Comparison of ENCODE assay signal across 4 fruit fly cellular contexts in genomic region chrX:900725-901345, dm6.
TF ChIP-seq lines count a peak whose summit lies in the region.

No protein-coding gene starts in this region.

TF ChIP-seq in whole organism, adult, 20 proteins besides CTCF, POLR2A, EP300 and RAD21 (continued from another document):
- peak; percentile 92 for TF ChIP-seq Hr96 (GFP tag; optimal IDR thresholded peaks at IDR 0.05; lab: Kevin White, UChicago)
- peak; percentile 36 for TF ChIP-seq ovo (GFP tag; optimal IDR thresholded peaks at IDR 0.05; lab: Kevin White, UChicago)

TF ChIP-seq in whole organism, embryonic, 481 proteins besides CTCF, POLR2A, EP300 and RAD21 (continued from another document and continues in another):
- TF ChIP-seq Dek (tag; optimal IDR thresholded peaks at IDR 0.05; lab: Kevin White, UChicago) (peak; percentile 62), zfh2 (GFP tag; optimal IDR thresholded peaks at IDR 0.05; lab: Kevin White, UChicago) (peak; percentile 70), vvl (GFP tag; IDR thresholded peaks at IDR 0.05; lab: Robert Waterston, UW) (peak; percentile 89), D (optimal IDR thresholded peaks at IDR 0.05; lab: Kevin White, UChicago) (no peak), D (GFP tag; optimal IDR thresholded peaks at IDR 0.05; lab: Kevin White, UChicago) (peak; percentile 51), sna (GFP tag; IDR thresholded peaks at IDR 0.05; lab: Robert Waterston, UW; ENCODE audit: partially characterized antibody) (no peak), Hr78 (GFP tag; optimal IDR thresholded peaks at IDR 0.05; lab: Kevin White, UChicago) (peak in 1 of 2 experiments; percentile 22), CG12942 (GFP tag; optimal IDR thresholded peaks at IDR 0.05; lab: Kevin White, UChicago) (peak; percentile 76), Nf-YC (tag; optimal IDR thresholded peaks at IDR 0.05; lab: Kevin White, UChicago) (peak; percentile 60), Optix (GFP tag; IDR thresholded peaks at IDR 0.05; lab: Robert Waterston, UW) (peak; percentile 74; the same call in 2 of the 3 replicates), NK7.1 (GFP tag; optimal IDR thresholded peaks at IDR 0.05; lab: Kevin White, UChicago) (peak; percentile 55), CG33213 (GFP tag; optimal IDR thresholded peaks at IDR 0.05; lab: Kevin White, UChicago) (peak; percentile 36), CG10979 (tag; optimal IDR thresholded peaks at IDR 0.05; lab: Kevin White, UChicago) (peak; percentile 73), corto (GFP tag; optimal IDR thresholded peaks at IDR 0.05; lab: Kevin White, UChicago) (peak; percentile 59), cwo (GFP tag; optimal IDR thresholded peaks at IDR 0.05; lab: Kevin White, UChicago) (peak; percentile 69), CG4707 (GFP tag; optimal IDR thresholded peaks at IDR 0.05; lab: Kevin White, UChicago) (peak; percentile 54), BEAF-32 (GFP tag; optimal IDR thresholded peaks at IDR 0.05; lab: Kevin White, UChicago) (no peak), ham (GFP tag; IDR thresholded peaks at IDR 0.05; lab: Robert Waterston, UW) (no peak), gsb-n (tag; optimal IDR thresholded peaks at IDR 0.05; lab: Kevin White, UChicago) (peak; percentile 56), CG12236 (GFP tag; optimal IDR thresholded peaks at IDR 0.05; lab: Kevin White, UChicago) (peak; percentile 61), CG31224 (GFP tag; IDR thresholded peaks at IDR 0.05; lab: Robert Waterston, UW) (peak; percentile 70), tx (GFP tag; optimal IDR thresholded peaks at IDR 0.05; lab: Kevin White, UChicago) (peak; percentile 56), CG3281 (GFP tag; optimal IDR thresholded peaks at IDR 0.05; lab: Kevin White, UChicago) (peak; percentile 74), Hmr (GFP tag; optimal IDR thresholded peaks at IDR 0.05; lab: Kevin White, UChicago) (peak; percentile 82), Bdp1 (GFP tag; optimal IDR thresholded peaks at IDR 0.05; lab: Kevin White, UChicago) (peak; percentile 60), CG2202 (tag; optimal IDR thresholded peaks at IDR 0.05; lab: Kevin White, UChicago) (peak; percentile 44), Sin3A (optimal IDR thresholded peaks at IDR 0.05; lab: Kevin White, UChicago) (no peak), CG1603 (tag; optimal IDR thresholded peaks at IDR 0.05; lab: Kevin White, UChicago) (peak; percentile 93), CG1529 (GFP tag; optimal IDR thresholded peaks at IDR 0.05; lab: Kevin White, UChicago) (peak; percentile 50), CG34224 (GFP tag; IDR thresholded peaks at IDR 0.05; lab: Robert Waterston, UW; ENCODE audit: partially characterized antibody) (no peak), ash1 (GFP tag; optimal IDR thresholded peaks at IDR 0.05; lab: Kevin White, UChicago) (no peak), Dip3 (GFP tag; optimal IDR thresholded peaks at IDR 0.05; lab: Kevin White, UChicago) (peak; percentile 62), Oli (tag; optimal IDR thresholded peaks at IDR 0.05; lab: Kevin White, UChicago) (peak; percentile 84), CG14710 (tag; optimal IDR thresholded peaks at IDR 0.05; lab: Kevin White, UChicago) (peak; percentile 57), lov (optimal IDR thresholded peaks at IDR 0.05; lab: Kevin White, UChicago) (no peak), lov (GFP tag; IDR thresholded peaks at IDR 0.05; lab: Robert Waterston, UW) (no peak), fd102C (GFP tag; optimal IDR thresholded peaks at IDR 0.05; lab: Kevin White, UChicago) (peak; percentile 17), CG7271 (tag; optimal IDR thresholded peaks at IDR 0.05; lab: Kevin White, UChicago) (no peak), sc (optimal IDR thresholded peaks at IDR 0.05; lab: Kevin White, UChicago) (no peak), sc (GFP tag; optimal IDR thresholded peaks at IDR 0.05; lab: Kevin White, UChicago) (peak; percentile 27), CG4730 (GFP tag; IDR thresholded peaks at IDR 0.05; lab: Robert Waterston, UW) (peak; percentile 54; the same call in 1 of the 2 replicates), CG4328 (GFP tag; optimal IDR thresholded peaks at IDR 0.05; lab: Kevin White, UChicago) (peak; percentile 37), CG9437 (GFP tag; optimal IDR thresholded peaks at IDR 0.05; lab: Kevin White, UChicago) (peak; percentile 45)

TF ChIP-seq in whole organism, prepupa, 60 proteins besides CTCF, POLR2A, EP300 and RAD21 (continued from another document):
- TF ChIP-seq spab (GFP tag; optimal IDR thresholded peaks at IDR 0.05; lab: Kevin White, UChicago) = peak; percentile 83
- TF ChIP-seq CG3919 (GFP tag; optimal IDR thresholded peaks at IDR 0.05; lab: Kevin White, UChicago) = peak; percentile 92
- TF ChIP-seq lz (GFP tag; optimal IDR thresholded peaks at IDR 0.05; lab: Kevin White, UChicago) = peak; percentile 95
- TF ChIP-seq Hr39 (GFP tag; optimal IDR thresholded peaks at IDR 0.05; lab: Kevin White, UChicago) = peak; percentile 95
- TF ChIP-seq CG6854 (GFP tag; optimal IDR thresholded peaks at IDR 0.05; lab: Kevin White, UChicago) = peak; percentile 71
- peak; percentile 88 for TF ChIP-seq CG8632 (GFP tag; optimal IDR thresholded peaks at IDR 0.05; lab: Kevin White, UChicago)
- peak; percentile 93 for TF ChIP-seq CG32006 (GFP tag; optimal IDR thresholded peaks at IDR 0.05; lab: Kevin White, UChicago)
- TF ChIP-seq CG1621 (tag; optimal IDR thresholded peaks at IDR 0.05; lab: Kevin White, UChicago) = peak; percentile 91
- peak; percentile 85 for TF ChIP-seq CG3032 (tag; optimal IDR thresholded peaks at IDR 0.05; lab: Kevin White, UChicago)
- peak; percentile 91 for TF ChIP-seq achi (GFP tag; optimal IDR thresholded peaks at IDR 0.05; lab: Kevin White, UChicago)
- TF ChIP-seq Sox14 (GFP tag; optimal IDR thresholded peaks at IDR 0.05; lab: Kevin White, UChicago) = peak; percentile 95
- TF ChIP-seq CG4318 (GFP tag; optimal IDR thresholded peaks at IDR 0.05; lab: Kevin White, UChicago) = peak; percentile 87
- TF ChIP-seq CG10669 (GFP tag; optimal IDR thresholded peaks at IDR 0.05; lab: Kevin White, UChicago) = peak; percentile 92
- peak; percentile 77 for TF ChIP-seq CG9139 (GFP tag; optimal IDR thresholded peaks at IDR 0.05; lab: Kevin White, UChicago)
- peak; percentile 92 for TF ChIP-seq CG8119 (GFP tag; IDR thresholded peaks at IDR 0.05; lab: Robert Waterston, UW)
- TF ChIP-seq dsx (GFP tag; optimal IDR thresholded peaks at IDR 0.05; lab: Kevin White, UChicago; ENCODE audit: poor library complexity, severe bottlenecking) = peak; percentile 85
- peak; percentile 95 for TF ChIP-seq Sox102F (GFP tag; optimal IDR thresholded peaks at IDR 0.05; lab: Kevin White, UChicago)
- peak; percentile 88 for TF ChIP-seq CG8319 (GFP tag; optimal IDR thresholded peaks at IDR 0.05; lab: Kevin White, UChicago)
- TF ChIP-seq Smox (GFP tag; optimal IDR thresholded peaks at IDR 0.05; lab: Kevin White, UChicago) = peak; percentile 92
- TF ChIP-seq Ets21C (GFP tag; optimal IDR thresholded peaks at IDR 0.05; lab: Kevin White, UChicago) = peak; percentile 91
- TF ChIP-seq CG6808 (GFP tag; optimal IDR thresholded peaks at IDR 0.05; lab: Kevin White, UChicago) = peak; percentile 83
- no peak for TF ChIP-seq fkh (GFP tag; optimal IDR thresholded peaks at IDR 0.05; lab: Kevin White, UChicago)
- TF ChIP-seq topi (GFP tag; optimal IDR thresholded peaks at IDR 0.05; lab: Kevin White, UChicago) = peak; percentile 95
- peak; percentile 92 for TF ChIP-seq CG6276 (GFP tag; optimal IDR thresholded peaks at IDR 0.05; lab: Kevin White, UChicago)
- TF ChIP-seq CG6792 (GFP tag; optimal IDR thresholded peaks at IDR 0.05; lab: Kevin White, UChicago) = peak; percentile 93
- peak; percentile 94 for TF ChIP-seq acj6 (GFP tag; optimal IDR thresholded peaks at IDR 0.05; lab: Kevin White, UChicago)
- peak; percentile 84 for TF ChIP-seq CG34406 (GFP tag; optimal IDR thresholded peaks at IDR 0.05; lab: Kevin White, UChicago)
- TF ChIP-seq eg (GFP tag; IDR thresholded peaks at IDR 0.05; lab: Robert Waterston, UW) = peak; percentile 96
- TF ChIP-seq Hr38 (GFP tag; optimal IDR thresholded peaks at IDR 0.05; lab: Kevin White, UChicago) = no peak
- peak; percentile 82 for TF ChIP-seq CG16779 (tag; optimal IDR thresholded peaks at IDR 0.05; lab: Kevin White, UChicago)
- TF ChIP-seq Lpt (GFP tag; optimal IDR thresholded peaks at IDR 0.05; lab: Kevin White, UChicago) = peak; percentile 91
- peak; percentile 89 for TF ChIP-seq CG11294 (GFP tag; IDR thresholded peaks at IDR 0.05; lab: Robert Waterston, UW)
- TF ChIP-seq net (GFP tag; optimal IDR thresholded peaks at IDR 0.05; lab: Kevin White, UChicago) = peak; percentile 90
- TF ChIP-seq pdm3 (GFP tag; optimal IDR thresholded peaks at IDR 0.05; lab: Kevin White, UChicago) = peak; percentile 96
- TF ChIP-seq Hr4 (GFP tag; optimal IDR thresholded peaks at IDR 0.05; lab: Kevin White, UChicago) = peak; percentile 95
- TF ChIP-seq CG7368 (GFP tag; optimal IDR thresholded peaks at IDR 0.05; lab: Kevin White, UChicago) = peak; percentile 95
- peak; percentile 92 for TF ChIP-seq dac (GFP tag; optimal IDR thresholded peaks at IDR 0.05; lab: Kevin White, UChicago)
- peak; percentile 91 for TF ChIP-seq Sox15 (GFP tag; optimal IDR thresholded peaks at IDR 0.05; lab: Kevin White, UChicago)
- TF ChIP-seq fd85E (GFP tag; optimal IDR thresholded peaks at IDR 0.05; lab: Kevin White, UChicago) = peak; percentile 75
- TF ChIP-seq CG11902 (GFP tag; optimal IDR thresholded peaks at IDR 0.05; lab: Kevin White, UChicago) = peak; percentile 91

TF ChIP-seq in whole organism, wandering third instar larva, 38 proteins besides CTCF, POLR2A, EP300 and RAD21 (continued from another document):
- TF ChIP-seq lola (GFP tag; optimal IDR thresholded peaks at IDR 0.05; lab: Kevin White, UChicago) (no peak), Rel (GFP tag; optimal IDR thresholded peaks at IDR 0.05; lab: Kevin White, UChicago) (no peak), Rel (tag; optimal IDR thresholded peaks at IDR 0.05; lab: Kevin White, UChicago) (peak; percentile 66), dsf (GFP tag; optimal IDR thresholded peaks at IDR 0.05; lab: Kevin White, UChicago; ENCODE audit: borderline replicate concordance) (no peak), usp (GFP tag; optimal IDR thresholded peaks at IDR 0.05; lab: Kevin White, UChicago) (no peak), ey (GFP tag; optimal IDR thresholded peaks at IDR 0.05; lab: Kevin White, UChicago) (peak; percentile 94), Hr78 (GFP tag; optimal IDR thresholded peaks at IDR 0.05; lab: Kevin White, UChicago) (no peak), sv (GFP tag; optimal IDR thresholded peaks at IDR 0.05; lab: Kevin White, UChicago) (peak; percentile 50), pan (optimal IDR thresholded peaks at IDR 0.05; lab: Kevin White, UChicago) (no peak), Abd-B (GFP tag; optimal IDR thresholded peaks at IDR 0.05; lab: Kevin White, UChicago) (no peak), CrebA (GFP tag; optimal IDR thresholded peaks at IDR 0.05; lab: Kevin White, UChicago; ENCODE audit: borderline replicate concordance) (peak; percentile 55), foxo (GFP tag; optimal IDR thresholded peaks at IDR 0.05; lab: Kevin White, UChicago) (peak; percentile 32 to 91), Myc (optimal IDR thresholded peaks at IDR 0.05; lab: Kevin White, UChicago) (no peak), Hnf4 (GFP tag; optimal IDR thresholded peaks at IDR 0.05; lab: Kevin White, UChicago) (peak; percentile 84), fru (GFP tag; optimal IDR thresholded peaks at IDR 0.05; lab: Kevin White, UChicago) (peak; percentile 92), Sp1 (GFP tag; optimal IDR thresholded peaks at IDR 0.05; lab: Kevin White, UChicago) (peak; percentile 88), jim (GFP tag; optimal IDR thresholded peaks at IDR 0.05; lab: Kevin White, UChicago) (no peak)
TF ChIP-seq in whole organism, wandering third instar larva: peak in this region for 24.
